Fruit fly (Drosophila melanogaster): ENCODE data around the gene trp.
A peak's percentile ranks its signal among the peaks of the same experiment; 100 is the strongest.
"Not testable (repeated sequence)": the region's sequence is repeated elsewhere in the genome, so short reads cannot be mapped to it uniquely, and the experiment has no call there.

The trp gene

dm6 chr3R:29920189-29920588, at the start of gene trp:
Gene trp (minus strand): TSS chr3R:29920289.
- no peak for TF ChIP-seq noc (tag; optimal IDR thresholded peaks at IDR 0.05)

dm6 chr3R:29969347-29969746, 49.3 kb upstream of the trp start, which contains the start of gene TkR99D:
Gene TkR99D (minus strand): TSS chr3R:29969447.
- TF ChIP-seq noc (tag; optimal IDR thresholded peaks at IDR 0.05) = no peak

DNA sequence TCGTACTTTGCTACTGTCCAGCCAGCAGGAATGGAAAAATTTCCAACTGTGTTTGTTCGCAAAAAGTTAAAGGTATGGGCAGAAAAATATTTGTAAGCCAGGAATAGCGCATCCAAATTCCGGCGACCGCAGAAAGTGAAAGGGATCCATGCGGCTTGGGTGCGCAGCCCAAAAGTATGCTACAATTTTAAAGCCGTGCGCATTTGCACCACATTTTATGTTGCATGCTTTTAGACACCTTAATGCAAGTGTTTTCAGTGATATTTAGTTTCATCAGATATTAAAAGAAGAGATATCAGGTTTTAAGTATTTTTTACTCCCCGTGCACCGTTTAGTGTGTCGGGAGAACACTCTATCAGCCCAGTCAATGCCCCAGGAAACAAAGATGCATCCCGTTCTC, 43.0 kb upstream of the trp start:
- no peak for TF ChIP-seq noc (tag; optimal IDR thresholded peaks at IDR 0.05)

- TF ChIP-seq noc (tag; optimal IDR thresholded peaks at IDR 0.05) = no peak
Measured at dm6 chr3R:29959329-29959728, 39.2 kb upstream of the trp start.

DNA sequence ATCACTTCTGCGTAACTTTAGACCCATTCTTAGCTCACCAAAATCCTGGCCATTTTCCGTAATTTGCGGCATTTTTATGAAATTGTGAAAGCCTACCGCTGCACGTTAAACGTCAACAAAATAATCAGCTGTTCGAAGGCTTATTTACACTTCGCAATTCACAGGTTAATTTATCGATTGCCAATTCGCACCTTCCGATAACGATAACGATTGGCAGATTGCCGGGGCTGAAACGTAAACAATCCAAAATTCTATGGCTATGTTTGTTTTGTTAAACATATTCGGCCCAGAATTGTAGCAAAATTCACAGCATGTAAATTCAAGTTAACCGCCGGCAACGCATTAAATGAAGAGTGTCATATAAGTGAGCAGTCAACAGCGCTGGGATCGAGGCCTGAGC, 15.7 kb upstream of the trp start, which contains the start of the genes eIF2Balpha and Vps13B:
Gene eIF2Balpha, minus strand, starts transcription at position 133 of the 400 bp plus-strand sequence.
Gene Vps13B, plus strand, starts transcription at position 223 of the 400 bp plus-strand sequence.
- TF ChIP-seq noc (tag; optimal IDR thresholded peaks at IDR 0.05) = no peak

dm6 chr3R:29933007-29933464, 12.9 kb upstream of the trp start, which contains the start of the genes Cog7, CG42557 and CG42558:
Gene Cog7 (minus strand): TSS chr3R:29933057.
Gene CG42557 (plus strand): TSS chr3R:29933287.
Gene CG42558 (plus strand): TSS chr3R:29933287.
- no peak for TF ChIP-seq noc (tag; optimal IDR thresholded peaks at IDR 0.05)

dm6 chr3R:29930286-29930685, 10.2 kb upstream of the trp start, which contains the start of gene alpha-Man-Ic:
Gene alpha-Man-Ic (minus strand): TSS chr3R:29930386.
- no peak for TF ChIP-seq noc (tag; optimal IDR thresholded peaks at IDR 0.05)

dm6 chr3R:29926955-29927354, 6.9 kb upstream of the trp start, which contains the start of gene CG15522:
Gene CG15522 (plus strand): TSS chr3R:29927255.
- no peak for TF ChIP-seq noc (tag; optimal IDR thresholded peaks at IDR 0.05)

dm6 chr3R:29926089-29926488, 6.0 kb upstream of the trp start, which contains the start of gene Jon99Ci:
Gene Jon99Ci (minus strand): TSS chr3R:29926189.
- peak; percentile 42 for TF ChIP-seq noc (tag; optimal IDR thresholded peaks at IDR 0.05)

dm6 chr3R:29924515-29924914, 4.4 kb upstream of the trp start, which contains the start of gene Jon99Cii:
Gene Jon99Cii (minus strand): TSS chr3R:29924615.
- TF ChIP-seq noc (tag; optimal IDR thresholded peaks at IDR 0.05) = peak; percentile 87

- not testable (repeated sequence) for TF ChIP-seq noc (tag; optimal IDR thresholded peaks at IDR 0.05)
Measured at dm6 chr3R:29921916-29922315, 1.8 kb upstream of the trp start, which contains the start of gene Jon99Ciii. Gene Jon99Ciii (plus strand): TSS chr3R:29922216.

DNA sequence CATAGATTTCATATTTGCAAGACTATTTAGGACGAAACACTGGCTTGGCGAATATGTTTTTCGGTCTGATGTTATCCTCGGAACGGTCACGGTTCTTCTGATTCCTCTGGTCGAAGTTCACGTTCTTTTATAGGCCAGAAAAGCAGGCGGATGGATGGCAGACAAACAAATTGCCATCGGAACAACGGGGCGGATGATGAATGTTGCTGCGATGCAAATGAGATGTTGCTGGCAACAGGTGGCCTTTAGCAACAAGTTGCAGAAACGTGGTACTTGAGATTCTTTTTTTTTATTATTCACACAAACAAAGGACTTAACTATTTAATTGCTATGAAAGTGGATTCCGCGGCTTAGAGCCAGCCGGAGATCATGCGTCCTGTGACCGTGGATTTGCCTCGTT, 5.8 kb downstream of the trp start, which contains the start of gene Capa:
Gene Capa, minus strand, starts transcription at position 101 of the 400 bp plus-strand sequence.
- TF ChIP-seq noc (tag; optimal IDR thresholded peaks at IDR 0.05) = no peak

dm6 chr3R:29907601-29908175, 12.4 kb downstream of the trp start, which contains the start of gene CG31036:
Gene CG31036 (plus strand): TSS chr3R:29908107.
- TF ChIP-seq noc (tag; optimal IDR thresholded peaks at IDR 0.05) = no peak

dm6 chr3R:29905164-29905563, 14.9 kb downstream of the trp start, which contains the start of gene CG15515:
Gene CG15515 (plus strand): TSS chr3R:29905464.
- TF ChIP-seq noc (tag; optimal IDR thresholded peaks at IDR 0.05) = no peak

DNA sequence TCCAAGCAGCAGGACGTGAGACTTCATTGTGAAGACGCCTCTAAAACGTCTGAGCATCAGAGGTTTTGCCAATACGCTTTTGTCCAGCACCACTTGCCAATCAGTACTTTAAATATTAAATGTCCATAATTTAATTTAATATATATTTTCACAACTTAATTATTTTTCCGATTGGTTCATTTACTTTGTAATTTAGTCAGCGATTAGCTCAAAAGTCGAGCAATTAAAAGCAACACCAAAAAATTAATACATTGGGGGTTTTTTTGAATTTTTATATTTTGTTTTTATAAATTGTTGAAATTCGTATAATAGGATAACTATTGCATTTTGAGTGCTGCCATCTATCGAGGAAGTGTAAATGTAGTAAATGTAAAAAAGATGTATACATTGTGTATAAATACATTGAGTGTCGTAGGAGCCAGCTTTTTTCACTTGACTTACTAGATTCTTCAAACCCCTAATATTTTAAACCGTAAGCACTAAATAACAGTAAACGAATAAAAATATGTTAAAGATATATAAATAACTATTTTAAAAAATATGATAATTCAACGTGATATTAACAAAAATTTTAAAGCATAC, 16.2 kb downstream of the trp start, which contains the start of gene CG15517:
Gene CG15517, minus strand, starts transcription at position 51 of the 582 bp plus-strand sequence.
- TF ChIP-seq noc (tag; optimal IDR thresholded peaks at IDR 0.05) = no peak

dm6 chr3R:29899635-29900034, 20.5 kb downstream of the trp start:
- no peak for TF ChIP-seq noc (tag; optimal IDR thresholded peaks at IDR 0.05)
